Fruit fly (Drosophila melanogaster): ENCODE data around the gene Act88F.

Act88F gene

dm6 chr3R:15481606-15482005 lies 41.8 kb downstream of the Act88F start, which contains the start of gene B9d1:
Gene B9d1 (plus strand): TSS chr3R:15481906.
- no peak for TF ChIP-seq CG7101 (tag; optimal IDR thresholded peaks at IDR 0.05)
- TF ChIP-seq Clk (GFP tag; optimal IDR thresholded peaks at IDR 0.05): no peak
- TF ChIP-seq CG11617 (GFP tag; optimal IDR thresholded peaks at IDR 0.05): no peak
- TF ChIP-seq toe (GFP tag; optimal IDR thresholded peaks at IDR 0.05): no peak
- no peak for TF ChIP-seq CG12768 (GFP tag; optimal IDR thresholded peaks at IDR 0.05)
- TF ChIP-seq CG7045 (GFP tag; optimal IDR thresholded peaks at IDR 0.05): no peak
- TF ChIP-seq bab1 (GFP tag; optimal IDR thresholded peaks at IDR 0.05): no peak
- no peak for TF ChIP-seq pad (GFP tag; optimal IDR thresholded peaks at IDR 0.05)
- TF ChIP-seq Crg-1 (GFP tag; optimal IDR thresholded peaks at IDR 0.05): no peak
- no peak for TF ChIP-seq Hr96 (GFP tag; optimal IDR thresholded peaks at IDR 0.05)
- TF ChIP-seq Mnt (GFP tag; optimal IDR thresholded peaks at IDR 0.05): no peak
- TF ChIP-seq CG33017 (tag; optimal IDR thresholded peaks at IDR 0.05): no peak
- TF ChIP-seq tj (GFP tag; optimal IDR thresholded peaks at IDR 0.05): no peak
- no peak for TF ChIP-seq ovo (GFP tag; optimal IDR thresholded peaks at IDR 0.05)
- no peak for TF ChIP-seq kay (GFP tag; ENCODE audit: borderline replicate concordance)
- no peak for TF ChIP-seq CG1620 (GFP tag; optimal IDR thresholded peaks at IDR 0.05)

- TF ChIP-seq kay (GFP tag; ENCODE audit: borderline replicate concordance): no peak
- TF ChIP-seq pad (GFP tag; optimal IDR thresholded peaks at IDR 0.05): no peak
- TF ChIP-seq CG33017 (tag; optimal IDR thresholded peaks at IDR 0.05): no peak
- no peak for TF ChIP-seq Clk (GFP tag; optimal IDR thresholded peaks at IDR 0.05)
- TF ChIP-seq tj (GFP tag; optimal IDR thresholded peaks at IDR 0.05): no peak
- no peak for TF ChIP-seq CG14711 (tag; optimal IDR thresholded peaks at IDR 0.05)
- TF ChIP-seq cnc (optimal IDR thresholded peaks at IDR 0.05): no peak
- no peak for TF ChIP-seq CG7101 (tag; optimal IDR thresholded peaks at IDR 0.05)
- no peak for TF ChIP-seq Mnt (GFP tag; optimal IDR thresholded peaks at IDR 0.05)
- no peak for TF ChIP-seq CG12768 (GFP tag; optimal IDR thresholded peaks at IDR 0.05)
- TF ChIP-seq CG5204 (GFP tag; optimal IDR thresholded peaks at IDR 0.05): no peak
Measured at dm6 chr3R:15482858-15483257, 43.1 kb downstream of the Act88F start, which contains the start of gene Rh6. Gene Rh6 (plus strand): TSS chr3R:15483158.

dm6 chr3R:15485296-15485695 lies 45.5 kb downstream of the Act88F start, which contains the start of gene Trissin:
Gene Trissin (minus strand): TSS chr3R:15485396.
- TF ChIP-seq kay (GFP tag; ENCODE audit: borderline replicate concordance) (no peak), CG5204 (GFP tag; optimal IDR thresholded peaks at IDR 0.05) (no peak), Clk (GFP tag; optimal IDR thresholded peaks at IDR 0.05) (no peak), CG12768 (GFP tag; optimal IDR thresholded peaks at IDR 0.05) (no peak), tj (GFP tag; optimal IDR thresholded peaks at IDR 0.05) (no peak), cnc (optimal IDR thresholded peaks at IDR 0.05) (no peak), CG14711 (tag; optimal IDR thresholded peaks at IDR 0.05) (no peak), CG1620 (GFP tag; optimal IDR thresholded peaks at IDR 0.05) (no peak), toe (GFP tag; optimal IDR thresholded peaks at IDR 0.05) (no peak), CG11617 (GFP tag; optimal IDR thresholded peaks at IDR 0.05) (no peak), CG33017 (tag; optimal IDR thresholded peaks at IDR 0.05) (no peak), pad (GFP tag; optimal IDR thresholded peaks at IDR 0.05) (no peak), CG7045 (GFP tag; optimal IDR thresholded peaks at IDR 0.05) (no peak), Mnt (GFP tag; optimal IDR thresholded peaks at IDR 0.05) (no peak), Crg-1 (GFP tag; optimal IDR thresholded peaks at IDR 0.05) (no peak), Hr96 (GFP tag; optimal IDR thresholded peaks at IDR 0.05) (no peak), bab1 (GFP tag; optimal IDR thresholded peaks at IDR 0.05) (no peak), cic (GFP tag; optimal IDR thresholded peaks at IDR 0.05) (no peak), CG7101 (tag; optimal IDR thresholded peaks at IDR 0.05) (no peak)

- TF ChIP-seq ovo (GFP tag; optimal IDR thresholded peaks at IDR 0.05) (no peak), bab1 (GFP tag; optimal IDR thresholded peaks at IDR 0.05) (peak; percentile 19)
Measured at dm6 chr3R:15485866-15486265, 46.1 kb downstream of the Act88F start, which contains the start of gene obe. Gene obe (plus strand): TSS chr3R:15486050.
